Worm (Caenorhabditis elegans): ENCODE measurements around the gene sgt-1.
A peak's percentile ranks its signal among the peaks of the same experiment; 100 is the strongest.
"Not testable (repeated sequence)": the region's sequence is repeated elsewhere in the genome, so short reads cannot be mapped to it uniquely, and the experiment has no call there.

sgt-1 gene

DNA sequence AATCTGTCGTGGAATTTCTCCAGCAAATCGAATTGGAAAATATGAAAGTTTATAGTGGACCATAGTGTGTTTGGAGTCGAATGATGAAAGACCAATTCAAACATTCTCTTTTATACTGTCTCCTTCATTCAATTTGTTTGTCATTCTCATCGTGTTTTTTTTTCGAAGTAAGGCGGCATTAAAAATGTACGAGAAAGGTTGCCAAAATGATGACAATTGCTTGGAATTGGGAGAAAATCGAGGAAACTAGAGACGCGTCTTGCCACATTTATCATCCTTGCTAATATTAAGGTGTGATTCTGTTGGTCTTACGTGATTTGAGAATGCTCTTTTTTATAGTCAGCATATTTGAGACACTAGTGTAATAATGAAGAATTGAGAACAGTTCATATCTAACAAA is 31.4 kb upstream of the sgt-1 start, which contains the start of gene gst-30:
gst-30 (minus strand) TSS at position 101 of the 400 bp plus-strand sequence.
- TF ChIP-seq elt-3 (tag; optimal IDR thresholded peaks at IDR 0.05) (no peak), unc-62 (GFP tag; optimal IDR thresholded peaks at IDR 0.05) (no peak), ztf-11 (tag; optimal IDR thresholded peaks at IDR 0.05) (no peak), blmp-1 (tag; optimal IDR thresholded peaks at IDR 0.05; ENCODE audit: insufficient read depth) (no peak), nhr-11 (tag; optimal IDR thresholded peaks at IDR 0.05) (no peak), nhr-21 (tag; optimal IDR thresholded peaks at IDR 0.05) (no peak), nhr-23 (tag; optimal IDR thresholded peaks at IDR 0.05) (no peak)

DNA sequence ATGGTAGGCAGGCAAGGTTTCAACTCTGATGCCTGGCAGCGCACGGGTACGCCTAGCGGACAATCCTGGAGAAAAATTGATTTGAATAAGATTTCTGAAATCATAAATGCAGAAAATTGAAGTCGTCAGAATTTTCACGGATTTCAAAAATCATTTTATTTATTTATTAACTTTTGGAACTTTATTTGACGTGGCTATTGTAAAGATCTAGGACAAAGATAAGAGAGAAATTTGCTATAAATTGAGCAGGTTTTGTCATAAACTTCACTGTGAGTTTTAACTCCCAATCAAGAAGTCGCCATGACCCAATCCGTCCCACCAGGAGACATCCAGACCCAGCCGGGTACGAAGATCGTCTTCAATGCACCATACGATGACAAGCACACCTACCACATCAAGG is 29.1 kb upstream of the sgt-1 start, which contains the start of gene msp-152:
msp-152 (plus strand) TSS at position 301 of the 400 bp plus-strand sequence.
- not testable (repeated sequence) for TF ChIP-seq nhr-25, ztf-4, egl-27 (tag; optimal IDR thresholded peaks at IDR 0.05)

DNA sequence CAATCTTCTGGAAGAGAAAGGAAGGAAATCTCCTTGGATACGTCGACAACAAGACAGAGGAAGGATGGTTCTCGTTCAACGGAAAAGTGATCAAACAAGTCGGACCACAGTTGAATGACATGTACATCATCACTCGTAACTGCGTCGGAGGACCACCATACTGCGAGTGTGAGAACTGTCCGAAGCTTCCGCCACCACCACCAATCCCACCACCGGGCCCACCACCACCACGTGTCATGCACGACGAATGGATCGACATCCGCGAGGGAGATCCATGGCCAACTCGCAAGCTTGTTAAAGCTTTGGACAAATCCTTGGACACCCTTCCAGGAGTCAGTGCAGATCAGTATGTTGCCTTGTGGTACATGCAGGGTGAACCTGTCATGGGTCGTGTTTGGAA is 27.7 kb upstream of the sgt-1 start:
- no peak for TF ChIP-seq nhr-23 (tag; optimal IDR thresholded peaks at IDR 0.05)
- no peak for TF ChIP-seq sma-3 (GFP tag; optimal IDR thresholded peaks at IDR 0.05)
- no peak for TF ChIP-seq lin-13 (GFP tag; optimal IDR thresholded peaks at IDR 0.05)
- no peak for TF ChIP-seq nhr-77 (tag; optimal IDR thresholded peaks at IDR 0.05)
- TF ChIP-seq zag-1 (tag; optimal IDR thresholded peaks at IDR 0.05) = no peak
- TF ChIP-seq C34F6.9 (tag; optimal IDR thresholded peaks at IDR 0.05) = no peak
- no peak for TF ChIP-seq sma-9 (GFP tag; optimal IDR thresholded peaks at IDR 0.05)
- no peak for TF ChIP-seq sma-9 (tag; optimal IDR thresholded peaks at IDR 0.05)
- no peak for TF ChIP-seq R02D3.7 (tag; optimal IDR thresholded peaks at IDR 0.05)
- no peak for TF ChIP-seq gmeb-1 (tag; optimal IDR thresholded peaks at IDR 0.05)
- no peak for TF ChIP-seq alr-1 (tag; optimal IDR thresholded peaks at IDR 0.05)
- TF ChIP-seq mab-5 (tag; optimal IDR thresholded peaks at IDR 0.05) = no peak

DNA sequence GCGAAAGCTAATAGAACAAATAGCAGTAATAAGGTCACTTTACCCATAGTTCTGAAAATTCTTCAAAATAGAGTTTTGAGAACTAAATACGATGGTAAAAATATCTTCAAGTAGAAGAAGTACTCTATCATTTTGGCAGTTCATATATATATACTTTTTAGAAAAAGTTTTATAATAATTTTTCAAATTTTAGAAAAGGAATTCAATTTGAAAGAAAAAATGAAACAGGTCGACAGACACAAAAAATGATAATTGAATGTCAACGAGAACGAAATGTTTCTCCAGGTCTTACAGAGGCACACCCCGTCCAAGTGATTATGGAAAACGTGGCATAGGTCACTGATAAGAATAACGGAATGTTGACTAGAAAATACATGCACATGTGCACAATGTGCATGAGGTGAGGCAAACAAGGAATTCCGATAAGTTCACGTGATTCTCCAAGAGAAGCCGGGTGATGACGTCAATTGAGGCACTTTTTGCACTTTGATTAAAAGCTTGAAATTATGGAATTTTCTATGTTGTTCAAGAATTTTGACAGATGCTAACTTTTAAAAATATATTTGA is 21.7 kb upstream of the sgt-1 start, which contains the start of gene aagr-2:
aagr-2 (minus strand) TSS at position 51 of the 567 bp plus-strand sequence.
- TF ChIP-seq nhr-12 (tag; optimal IDR thresholded peaks at IDR 0.05) = no peak
- TF ChIP-seq R02D3.7 (tag; optimal IDR thresholded peaks at IDR 0.05) = no peak
- no peak for TF ChIP-seq nhr-11 (tag; optimal IDR thresholded peaks at IDR 0.05)
- no peak for TF ChIP-seq mab-5 (tag; optimal IDR thresholded peaks at IDR 0.05)
- no peak for TF ChIP-seq ZK546.5 (tag; optimal IDR thresholded peaks at IDR 0.05)
- TF ChIP-seq unc-62 (GFP tag; optimal IDR thresholded peaks at IDR 0.05) = no peak
- no peak for TF ChIP-seq skn-1 (tag; optimal IDR thresholded peaks at IDR 0.05)
- no peak for TF ChIP-seq ama-1 (optimal IDR thresholded peaks at IDR 0.05)
- TF ChIP-seq ceh-82 (tag; optimal IDR thresholded peaks at IDR 0.05) = no peak
- TF ChIP-seq unc-39 (tag; optimal IDR thresholded peaks at IDR 0.05) = no peak
- no peak for TF ChIP-seq sem-4 (tag; optimal IDR thresholded peaks at IDR 0.05)
- TF ChIP-seq nhr-77 (tag; optimal IDR thresholded peaks at IDR 0.05) = no peak
- no peak for TF ChIP-seq nhr-10 (tag; optimal IDR thresholded peaks at IDR 0.05)
- peak in 1 of 2 experiments; percentile 47 for TF ChIP-seq mdl-1 (tag; optimal IDR thresholded peaks at IDR 0.05)
- no peak for TF ChIP-seq lsy-2 (tag; optimal IDR thresholded peaks at IDR 0.05)
- no peak for TF ChIP-seq zag-1 (tag; optimal IDR thresholded peaks at IDR 0.05)
- TF ChIP-seq Y55F3AM.14 (GFP tag; optimal IDR thresholded peaks at IDR 0.05) = no peak
- no peak for TF ChIP-seq nhr-25 (tag; optimal IDR thresholded peaks at IDR 0.05)
- TF ChIP-seq peb-1 (tag; optimal IDR thresholded peaks at IDR 0.05) = no peak
- TF ChIP-seq blmp-1 (tag; optimal IDR thresholded peaks at IDR 0.05; ENCODE audit: insufficient read depth) = no peak
- TF ChIP-seq lin-13 (GFP tag; optimal IDR thresholded peaks at IDR 0.05) = no peak
- TF ChIP-seq elt-1 (tag; optimal IDR thresholded peaks at IDR 0.05) = no peak
- no peak for TF ChIP-seq lin-11 (tag; optimal IDR thresholded peaks at IDR 0.05)
- TF ChIP-seq unc-55 (GFP tag; optimal IDR thresholded peaks at IDR 0.05) = no peak
- TF ChIP-seq lin-39 (tag; optimal IDR thresholded peaks at IDR 0.05) = no peak
- no peak for TF ChIP-seq mbf-1 (tag; optimal IDR thresholded peaks at IDR 0.05)
- TF ChIP-seq aly-2 (tag; optimal IDR thresholded peaks at IDR 0.05) = no peak
- no peak for TF ChIP-seq dmd-4 (tag; optimal IDR thresholded peaks at IDR 0.05)
- TF ChIP-seq ztf-4 (tag; optimal IDR thresholded peaks at IDR 0.05) = no peak
- no peak for TF ChIP-seq snpc-4 (tag; optimal IDR thresholded peaks at IDR 0.05)
- TF ChIP-seq fos-1 (tag; optimal IDR thresholded peaks at IDR 0.05) = peak; percentile 93
- peak; percentile 10 for TF ChIP-seq sma-3 (GFP tag; optimal IDR thresholded peaks at IDR 0.05)
- peak; percentile 95 for TF ChIP-seq crh-2 (tag; optimal IDR thresholded peaks at IDR 0.05)
- TF ChIP-seq ztf-11 (tag; optimal IDR thresholded peaks at IDR 0.05) = no peak
- no peak for TF ChIP-seq nhr-21 (tag; optimal IDR thresholded peaks at IDR 0.05)
- TF ChIP-seq elt-3 (tag; optimal IDR thresholded peaks at IDR 0.05) = no peak
- TF ChIP-seq sma-9 (GFP tag; optimal IDR thresholded peaks at IDR 0.05) = peak; percentile 93
- no peak for TF ChIP-seq sma-9 (tag; optimal IDR thresholded peaks at IDR 0.05)
- no peak for TF ChIP-seq C34F6.9 (tag; optimal IDR thresholded peaks at IDR 0.05)
- no peak for TF ChIP-seq alr-1 (tag; optimal IDR thresholded peaks at IDR 0.05)
- TF ChIP-seq ceh-16 (tag; optimal IDR thresholded peaks at IDR 0.05) = no peak
- no peak for TF ChIP-seq egl-27 (tag; optimal IDR thresholded peaks at IDR 0.05)
- TF ChIP-seq nhr-129 (tag; optimal IDR thresholded peaks at IDR 0.05) = no peak
- peak; percentile 9 for TF ChIP-seq gmeb-1 (tag; optimal IDR thresholded peaks at IDR 0.05)

Data from whole organism, L2 larva.